Comparison of ENCODE assay signal across 3 fruit fly cellular contexts in genomic region chrX:22373141-22373834, dm6.
TF ChIP-seq lines count a peak whose summit lies in the region.
"Not testable (repeated sequence)": the region's sequence is repeated elsewhere in the genome, so short reads cannot be mapped to it uniquely, and the experiment has no call there.

No protein-coding gene starts in this region.

- TF ChIP-seq CTCF in whole organism, embryonic (GFP tag; optimal IDR thresholded peaks at IDR 0.05; lab: Kevin White, UChicago) = not testable (repeated sequence)

TF ChIP-seq in whole organism, 6 proteins besides CTCF, POLR2A, EP300 and RAD21:
- TF ChIP-seq pan (optimal IDR thresholded peaks at IDR 0.05; lab: Kevin White, UChicago) = peak; percentile 48

TF ChIP-seq in whole organism, embryonic, 481 proteins besides CTCF, POLR2A, EP300 and RAD21:
- TF ChIP-seq CG1832 (GFP tag; optimal IDR thresholded peaks at IDR 0.05; lab: Kevin White, UChicago) (peak; percentile 9), Gug (GFP tag; IDR thresholded peaks at IDR 0.05; lab: Robert Waterston, UW) (peak; percentile 39; the same call in 1 of the 4 replicates), yki (optimal IDR thresholded peaks at IDR 0.05; lab: Kevin White, UChicago) (peak; percentile 35), Neu2 (GFP tag; optimal IDR thresholded peaks at IDR 0.05; lab: Kevin White, UChicago; ENCODE audit: borderline replicate concordance) (peak; percentile 75), CG7357 (GFP tag; IDR thresholded peaks at IDR 0.05; lab: Robert Waterston, UW) (peak; percentile 63; the same call in 2 of the 3 replicates), CG6272 (GFP tag; IDR thresholded peaks at IDR 0.05; lab: Robert Waterston, UW) (peak; percentile 70), CG11093 (GFP tag; IDR thresholded peaks at IDR 0.05; lab: Robert Waterston, UW) (peak; percentile 73; the same call in 1 of the 3 replicates)

TF ChIP-seq in whole organism, wandering third instar larva, 38 proteins besides CTCF, POLR2A, EP300 and RAD21:
- peak; percentile 95 for TF ChIP-seq Dfd (GFP tag; optimal IDR thresholded peaks at IDR 0.05; lab: Kevin White, UChicago)
